Fruit fly (Drosophila melanogaster) whole organism, embryonic: ENCODE measurements around the gene Ide.

ENCODE experiments used
- Atf-2 ChIP-seq: fragments of 200-800 bp; sonication (Bioruptor generic); optimal IDR thresholded peaks from 2 replicates; lab custom pipeline; 2016; ENCODE audit warnings: missing biosample characterization, missing genetic modification characterization
- CG10147 ChIP-seq: fragments of 200-800 bp; sonication (Bioruptor generic); optimal IDR thresholded peaks from 2 replicates; lab custom pipeline; 2019; ENCODE audit warnings: missing biosample characterization, mild to moderate bottlenecking, missing genetic modification characterization, moderate library complexity
- CG10959 ChIP-seq: fragments of 200-800 bp; sonication (Bioruptor generic); IDR thresholded peaks from 2 replicates; pipeline ENCODE4 v1.3.6; 2022; ENCODE audit warnings: missing biosample characterization, missing genetic modification characterization
- CG11085 ChIP-seq: fragments of 200-800 bp; sonication (Bioruptor generic); IDR thresholded peaks from 2 replicates; pipeline ENCODE4 v1.3.6; 2022; ENCODE audit warnings: missing biosample characterization, missing genetic modification characterization
- CG12071 ChIP-seq: fragments of 200-800 bp; sonication (Bioruptor generic); optimal IDR thresholded peaks from 3 replicates; lab custom pipeline; 2018; ENCODE audit warnings: missing biosample characterization, mild to moderate bottlenecking, missing genetic modification characterization
- CG12391 ChIP-seq: fragments of 200-800 bp; sonication (Bioruptor generic); optimal IDR thresholded peaks from 3 replicates; lab custom pipeline; 2018; ENCODE audit warnings: missing biosample characterization, mild to moderate bottlenecking, missing genetic modification characterization, moderate library complexity
- CG14014 ChIP-seq: fragments of 200-800 bp; sonication (Bioruptor generic); IDR thresholded peaks from 2 replicates; pipeline ENCODE4 v1.3.6; 2022; ENCODE audit warnings: missing biosample characterization, missing genetic modification characterization
- CG17328 ChIP-seq: fragments of 200-800 bp; sonication (Bioruptor generic); IDR thresholded peaks from 2 replicates; pipeline ENCODE4 v1.3.6; 2022; ENCODE audit warnings: missing biosample characterization, missing genetic modification characterization
- CG18262 ChIP-seq: fragments of 200-800 bp; optimal IDR thresholded peaks from 3 replicates; lab custom pipeline; 2019; ENCODE audit warnings: missing biosample characterization, mild to moderate bottlenecking, missing genetic modification characterization, moderate library complexity
- CG2120 ChIP-seq: fragments of 200-800 bp; sonication (Bioruptor generic); optimal IDR thresholded peaks from 3 replicates; lab custom pipeline; 2016; ENCODE audit warnings: missing biosample characterization, missing genetic modification characterization
- CG31224 ChIP-seq: fragments of 200-800 bp; sonication (Bioruptor generic); IDR thresholded peaks from 2 replicates; pipeline ENCODE4 v1.3.6; 2022; ENCODE audit warnings: missing biosample characterization, missing genetic modification characterization
- CG31388 ChIP-seq: fragments of 200-800 bp; sonication (Bioruptor generic); optimal IDR thresholded peaks from 2 replicates; lab custom pipeline; 2016; ENCODE audit warnings: missing biosample characterization, missing genetic modification characterization
- CG33557 ChIP-seq: fragments of 200-800 bp; sonication (Bioruptor generic); optimal IDR thresholded peaks from 2 replicates; lab custom pipeline; 2019; ENCODE audit warnings: missing biosample characterization, mild to moderate bottlenecking, missing genetic modification characterization, moderate library complexity
- CG6254 ChIP-seq: fragments of 200-800 bp; sonication (Bioruptor generic); optimal IDR thresholded peaks from 3 replicates; lab custom pipeline; 2017; ENCODE audit warnings: mild to moderate bottlenecking, missing biosample characterization, missing genetic modification reagents, missing genetic modification characterization
- CG6689 ChIP-seq: fragments of 200-800 bp; sonication (Bioruptor generic); IDR thresholded peaks from 2 replicates; pipeline ENCODE4 v1.3.6; 2022; ENCODE audit warnings: missing biosample characterization, missing genetic modification characterization
- CG7556 ChIP-seq: fragments of 200-800 bp; sonication (Bioruptor generic); optimal IDR thresholded peaks from 2 replicates; lab custom pipeline; 2017; ENCODE audit warnings: missing biosample characterization, mild to moderate bottlenecking, missing genetic modification characterization
- CG8765 ChIP-seq: fragments of 200-800 bp; sonication (Bioruptor generic); IDR thresholded peaks from 2 replicates; pipeline ENCODE4 v1.3.6; 2022; ENCODE audit warnings: missing biosample characterization, missing genetic modification characterization
- CG8924 ChIP-seq: fragments of 200-800 bp; optimal IDR thresholded peaks from 3 replicates; lab custom pipeline; 2019; ENCODE audit warnings: missing biosample characterization, mild to moderate bottlenecking, missing genetic modification characterization, moderate library complexity
- CG8944 ChIP-seq: fragments of 200-800 bp; sonication (Bioruptor generic); optimal IDR thresholded peaks from 3 replicates; lab custom pipeline; 2016; ENCODE audit warnings: missing biosample characterization, missing genetic modification characterization
- CG9876 ChIP-seq: fragments of 200-800 bp; sonication (Bioruptor generic); optimal IDR thresholded peaks from 2 replicates; lab custom pipeline; 2016; ENCODE audit warnings: missing biosample characterization, missing genetic modification characterization
- Chrac-16 ChIP-seq: fragments of 200-800 bp; sonication (Bioruptor generic); optimal IDR thresholded peaks from 3 replicates; lab custom pipeline; 2016; ENCODE audit warnings: missing biosample characterization, missing genetic modification characterization
- HmgZ ChIP-seq: fragments of 200-800 bp; sonication (Bioruptor generic); optimal IDR thresholded peaks from 2 replicates; lab custom pipeline; 2018; ENCODE audit warnings: missing biosample characterization, mild to moderate bottlenecking, missing genetic modification characterization
- Hr51 ChIP-seq, 2 experiments: fragments of 200-800 bp; sonication (Bioruptor generic); optimal IDR thresholded peaks; 2 replicates in 1 of 2; 3 replicates in 1 of 2; lab custom pipeline; 2016 to 2018; ENCODE audit warnings: missing biosample characterization in 2 of 2, missing genetic modification characterization in 2 of 2, mild to moderate bottlenecking in 1 of 2, moderate library complexity in 1 of 2
- Hsf ChIP-seq: fragments of 200-800 bp; sonication (Bioruptor generic); optimal IDR thresholded peaks from 3 replicates; lab custom pipeline; 2016; ENCODE audit warnings: missing biosample characterization, missing genetic modification characterization
- Jarid2 ChIP-seq: fragments of 200-800 bp; sonication (Bioruptor generic); optimal IDR thresholded peaks from 3 replicates; lab custom pipeline; 2017; ENCODE audit warnings: mild to moderate bottlenecking, missing biosample characterization, missing genetic modification reagents, missing genetic modification characterization
- Lim3 ChIP-seq: fragments of 200-800 bp; sonication (Bioruptor generic); IDR thresholded peaks from 2 replicates; pipeline ENCODE4 v1.3.6; 2022; ENCODE audit warnings: missing biosample characterization, missing genetic modification characterization
- Mad ChIP-seq: fragments of 200-800 bp; sonication (Bioruptor generic); optimal IDR thresholded peaks from 2 replicates; lab custom pipeline; 2016; ENCODE audit warnings: missing biosample characterization, missing genetic modification characterization
- Med ChIP-seq: fragments of 200-800 bp; sonication (Bioruptor generic); peaks from one replicate; lab custom pipeline; 2016; ENCODE audit warnings: missing biosample characterization, missing genetic modification characterization, mild to moderate bottlenecking, inconsistent platforms, moderate library complexity
- Neu2 ChIP-seq: fragments of 200-800 bp; sonication (Bioruptor generic); optimal IDR thresholded peaks from 3 replicates; lab custom pipeline; 2016; ENCODE audit warnings: missing biosample characterization, missing genetic modification characterization, borderline replicate concordance
- Nf-YC ChIP-seq: fragments of 200-800 bp; optimal IDR thresholded peaks from 3 replicates; lab custom pipeline; 2019; ENCODE audit warnings: missing biosample characterization, mild to moderate bottlenecking, missing genetic modification characterization, moderate library complexity
- Oli ChIP-seq: fragments of 200-800 bp; sonication (Bioruptor generic); optimal IDR thresholded peaks from 2 replicates; lab custom pipeline; 2018; ENCODE audit warnings: missing biosample characterization, mild to moderate bottlenecking, missing genetic modification characterization, moderate library complexity
- PHDP ChIP-seq: fragments of 200-800 bp; sonication (Bioruptor generic); optimal IDR thresholded peaks from 3 replicates; lab custom pipeline; 2018; ENCODE audit warnings: missing biosample characterization, mild to moderate bottlenecking, missing genetic modification characterization, moderate library complexity
- Trl ChIP-seq, 3 experiments: fragments of >200 bp in 2 of 3; fragments of 200-800 bp in 1 of 3; sonication (Bioruptor generic) in 1 of 3; optimal IDR thresholded peaks; 2 replicates in 1 of 3; 3 replicates in 2 of 3; lab custom pipeline; 2016 to 2017; ENCODE audit warnings: missing biosample characterization in 1 of 3, missing genetic modification characterization in 1 of 3
- Xrp1 ChIP-seq: fragments of 200-800 bp; sonication (Bioruptor generic); IDR thresholded peaks from 2 replicates; pipeline ENCODE4 v1.3.6; 2022; ENCODE audit warnings: missing biosample characterization, missing genetic modification characterization
- abd-A ChIP-seq: fragments of 200-800 bp; sonication (Bioruptor generic); optimal IDR thresholded peaks from 3 replicates; lab custom pipeline; 2019; ENCODE audit warnings: missing biosample characterization, mild to moderate bottlenecking, missing genetic modification characterization, moderate library complexity
- ac ChIP-seq: fragments of 200-800 bp; sonication (Bioruptor generic); optimal IDR thresholded peaks from 3 replicates; lab custom pipeline; 2017; ENCODE audit warnings: missing biosample characterization, mild to moderate bottlenecking, missing genetic modification characterization
- cad ChIP-seq: fragments of >200 bp; optimal IDR thresholded peaks from 2 replicates; lab custom pipeline; 2017; ENCODE audit warnings: missing biosample characterization, missing genetic modification characterization
- chn ChIP-seq: fragments of 200-800 bp; sonication (Bioruptor generic); optimal IDR thresholded peaks from 2 replicates; lab custom pipeline; 2016; ENCODE audit warnings: missing biosample characterization, missing genetic modification characterization
- fd96Cb ChIP-seq: fragments of 200-800 bp; sonication (Bioruptor generic); optimal IDR thresholded peaks from 2 replicates; lab custom pipeline; 2018; ENCODE audit warnings: missing biosample characterization, mild to moderate bottlenecking, missing genetic modification characterization, moderate library complexity
- hkb ChIP-seq, 2 experiments: fragments of 200-800 bp in 1 of 2; fragments of >200 bp in 1 of 2; sonication (Bioruptor generic) in 1 of 2; IDR thresholded peaks in 1 of 2; optimal IDR thresholded peaks in 1 of 2; 2 replicates each; pipeline versions ENCODE4 v1.3.6 to Lab custom; 2017 to 2022; ENCODE audit warnings: missing biosample characterization in 1 of 2, missing genetic modification characterization in 1 of 2
- kah ChIP-seq: fragments of 200-800 bp; sonication (Bioruptor generic); optimal IDR thresholded peaks from 2 replicates; lab custom pipeline; 2018; ENCODE audit warnings: missing biosample characterization, mild to moderate bottlenecking, missing genetic modification characterization
- nmo ChIP-seq: fragments of 200-800 bp; sonication (Bioruptor generic); optimal IDR thresholded peaks from 2 replicates; lab custom pipeline; 2018; ENCODE audit warnings: missing biosample characterization, mild to moderate bottlenecking, missing genetic modification characterization, moderate library complexity
- odd ChIP-seq: fragments of 200-800 bp; sonication (Bioruptor generic); optimal IDR thresholded peaks from 2 replicates; lab custom pipeline; 2017; ENCODE audit warnings: missing biosample characterization, mild to moderate bottlenecking, missing genetic modification characterization
- peb ChIP-seq: fragments of 200-800 bp; sonication (Bioruptor generic); IDR thresholded peaks from 2 replicates; pipeline ENCODE4 v1.3.6; 2022; ENCODE audit warnings: missing biosample characterization, missing genetic modification characterization
- pum ChIP-seq: fragments of 200-800 bp; sonication (Bioruptor generic); optimal IDR thresholded peaks from 2 replicates; lab custom pipeline; 2016; ENCODE audit warnings: missing biosample characterization, missing genetic modification characterization
- sim ChIP-seq: fragments of 200-800 bp; sonication (Bioruptor generic); IDR thresholded peaks from 2 replicates; pipeline ENCODE4 v1.3.6; 2022; ENCODE audit warnings: missing biosample characterization, missing genetic modification characterization
- ssp ChIP-seq: fragments of 200-800 bp; sonication (Bioruptor generic); IDR thresholded peaks from 2 replicates; pipeline ENCODE4 v1.3.6; 2022; ENCODE audit warnings: missing biosample characterization, missing genetic modification characterization
- tx ChIP-seq: fragments of 200-800 bp; sonication (Bioruptor generic); optimal IDR thresholded peaks from 2 replicates; lab custom pipeline; 2016; ENCODE audit warnings: missing biosample characterization, missing genetic modification characterization

The Ide gene

dm6 chr3L:20402665-20403492, 27.2 kb upstream of the Ide start (continued):
- TF ChIP-seq CG18262 (tag; lab: Kevin White, UChicago) (peak; percentile 72), HmgZ (tag; lab: Kevin White, UChicago) (no peak), CG10147 (GFP tag; lab: Kevin White, UChicago) (no peak), CG14014 (GFP tag; lab: Robert Waterston, UW) (no peak), PHDP (tag; lab: Kevin White, UChicago) (no peak), CG8924 (peak; percentile 56), CG6689 (peak; percentile 31; the same call in 1 of the 2 replicates), pum (GFP tag; lab: Kevin White, UChicago) (peak; percentile 8), fd96Cb (tag; lab: Kevin White, UChicago) (peak; percentile 12), sim (GFP tag; lab: Robert Waterston, UW) (no peak), CG12071 (GFP tag; lab: Kevin White, UChicago) (no peak), CG6254 (GFP tag; lab: Kevin White, UChicago) (peak; percentile 37), CG8944 (GFP tag; lab: Kevin White, UChicago) (no peak), CG7556 (GFP tag; lab: Kevin White, UChicago) (no peak), Med (peak; percentile 54), hkb (optimal IDR thresholded peaks at IDR 0.05; lab: Kevin White, UChicago) (no peak), hkb (GFP tag; IDR thresholded peaks at IDR 0.05; lab: Robert Waterston, UW) (no peak), CG31388 (GFP tag; lab: Kevin White, UChicago) (no peak), nmo (GFP tag; lab: Kevin White, UChicago) (peak; percentile 44), Mad (GFP tag; lab: Kevin White, UChicago) (peak; percentile 23), Neu2 (GFP tag; lab: Kevin White, UChicago) (peak; percentile 76), CG12391 (tag; lab: Kevin White, UChicago) (peak; percentile 60), Trl (optimal IDR thresholded peaks at IDR 0.05; lab: Kevin White, UChicago) (no peak), Trl (GFP tag; optimal IDR thresholded peaks at IDR 0.05; lab: Kevin White, UChicago) (peak; percentile 7), CG2120 (no peak), ac (GFP tag; lab: Kevin White, UChicago) (peak; percentile 99), Nf-YC (no peak), CG31224 (no peak), CG9876 (GFP tag; lab: Kevin White, UChicago) (no peak), CG33557 (GFP tag; lab: Kevin White, UChicago) (peak; percentile 43), tx (GFP tag; lab: Kevin White, UChicago) (peak; percentile 10), ssp (no peak), CG10959 (GFP tag; lab: Robert Waterston, UW) (0 out of 2 replicates have a peak, but pooled peaks have one; percentile 66), chn (no peak), Chrac-16 (GFP tag; lab: Kevin White, UChicago) (peak; percentile 5), CG8765 (GFP tag; lab: Robert Waterston, UW) (0 out of 2 replicates have a peak, but pooled peaks have one; percentile 49), odd (GFP tag; lab: Kevin White, UChicago) (no peak), Lim3 (GFP tag; lab: Robert Waterston, UW) (no peak), abd-A (tag; lab: Kevin White, UChicago) (no peak), Oli (peak; percentile 32), Hr51 (GFP tag; optimal IDR thresholded peaks at IDR 0.05; lab: Kevin White, UChicago) (no peak), CG17328 (peak; percentile 49; the same call in 1 of the 2 replicates), cad (GFP tag; lab: Kevin White, UChicago) (peak; percentile 64), kah (GFP tag; lab: Kevin White, UChicago) (no peak), Hsf (GFP tag; lab: Kevin White, UChicago) (peak; percentile 39), peb (GFP tag; lab: Robert Waterston, UW) (no peak), Xrp1 (GFP tag; lab: Robert Waterston, UW) (peak; percentile 76), Atf-2 (GFP tag; lab: Kevin White, UChicago) (no peak), Jarid2 (GFP tag; lab: Kevin White, UChicago) (no peak), CG11085 (GFP tag; lab: Robert Waterston, UW) (no peak)
